Worm (Caenorhabditis elegans): ENCODE results near the gene srt-4.
"Not testable (repeated sequence)": the region's sequence is repeated elsewhere in the genome, so short reads cannot be mapped to it uniquely, and the experiment has no call there.

The srt-4 gene

DNA sequence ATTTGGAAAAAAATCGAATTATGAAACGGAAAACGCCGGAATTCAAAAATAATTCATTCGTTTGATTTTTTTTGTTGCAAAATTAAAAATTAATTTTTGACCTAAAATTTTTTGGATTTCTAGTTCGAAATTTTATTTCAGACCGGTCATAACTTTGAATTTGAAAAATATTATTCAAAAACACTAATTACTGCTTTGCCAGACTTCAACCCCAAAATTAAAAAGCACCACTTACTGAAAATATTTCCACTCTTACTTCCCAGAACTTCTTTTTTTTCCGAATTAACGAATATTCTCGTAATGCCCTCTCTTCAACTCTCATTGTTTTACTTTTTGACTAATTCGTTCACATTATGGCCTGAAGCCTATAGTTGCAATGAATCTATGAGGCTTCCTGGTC, at the start of gene srt-4:
TSS of gene srt-4 (plus strand) at position 301 of the 400 bp plus-strand sequence.
- TF ChIP-seq hmbx-1 (tag; optimal IDR thresholded peaks at IDR 0.05) (no peak), ceh-36 (tag; optimal IDR thresholded peaks at IDR 0.05) (no peak), hnd-1 (tag; optimal IDR thresholded peaks at IDR 0.05) (no peak), tbx-11 (GFP tag; IDR thresholded peaks at IDR 0.05) (no peak), aly-1 (tag; optimal IDR thresholded peaks at IDR 0.05) (no peak), sea-1 (GFP tag; conservative IDR thresholded peaks at IDR 0.05) (no peak), ets-7 (tag; optimal IDR thresholded peaks at IDR 0.05) (no peak), pes-1 (GFP tag; IDR thresholded peaks at IDR 0.05) (no peak), hmg-4 (GFP tag; optimal IDR thresholded peaks at IDR 0.05) (no peak), B0310.2 (tag; optimal IDR thresholded peaks at IDR 0.05) (no peak), scrt-1 (GFP tag; IDR thresholded peaks at IDR 0.05) (no peak), tra-4 (tag; optimal IDR thresholded peaks at IDR 0.05) (no peak)

ce11 chrV:2536309-2536708, 41.4 kb upstream of the srt-4 start, which contains the start of gene Y45G12C.10:
Gene Y45G12C.10 (minus strand): TSS chrV:2536409.
- TF ChIP-seq ceh-36, aly-1, F13C5.2 (tag; optimal IDR thresholded peaks at IDR 0.05): not testable (repeated sequence)

- not testable (repeated sequence) for TF ChIP-seq pes-1 (GFP tag; IDR thresholded peaks at IDR 0.05); hnd-1 (tag; optimal IDR thresholded peaks at IDR 0.05); ceh-36 (tag; optimal IDR thresholded peaks at IDR 0.05)
Observed at ce11 chrV:2561390-2561789, 16.3 kb upstream of the srt-4 start, which contains the start of gene gst-10. Gene gst-10 (plus strand): TSS chrV:2561690.

DNA sequence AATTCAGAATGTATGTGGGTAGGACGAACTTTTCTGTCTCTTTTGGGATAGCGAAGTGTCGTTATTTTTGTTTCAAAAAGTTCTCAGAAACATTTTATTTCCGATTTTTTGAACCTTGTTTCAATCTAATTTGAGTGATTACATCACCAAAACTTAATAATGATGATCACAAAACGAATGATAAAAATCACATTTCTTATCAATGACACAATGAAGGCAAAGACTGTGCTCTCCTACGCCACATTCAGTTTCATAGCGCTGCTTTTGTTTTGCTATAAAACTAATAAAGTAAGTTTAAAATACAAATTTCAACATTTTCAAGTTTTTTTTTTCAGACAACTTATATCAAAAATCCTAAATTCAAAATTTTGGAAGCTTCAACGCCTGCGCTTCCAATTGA, 12.2 kb upstream of the srt-4 start, which contains the start of gene Y45G12C.1:
TSS of gene Y45G12C.1 (plus strand) at position 159 of the 400 bp plus-strand sequence.
- TF ChIP-seq hmg-4 (GFP tag; optimal IDR thresholded peaks at IDR 0.05) = no peak
- TF ChIP-seq sea-1 (GFP tag; conservative IDR thresholded peaks at IDR 0.05) = no peak
- TF ChIP-seq ama-1 (optimal IDR thresholded peaks at IDR 0.05) = no peak
- no peak for TF ChIP-seq scrt-1 (GFP tag; IDR thresholded peaks at IDR 0.05)
- TF ChIP-seq B0310.2 (tag; optimal IDR thresholded peaks at IDR 0.05) = no peak
- TF ChIP-seq tbx-37 (GFP tag; conservative IDR thresholded peaks at IDR 0.05) = no peak
- TF ChIP-seq ceh-13 (GFP tag; optimal IDR thresholded peaks at IDR 0.05) = no peak
- TF ChIP-seq aly-1 (tag; optimal IDR thresholded peaks at IDR 0.05) = no peak
- no peak for TF ChIP-seq hmbx-1 (tag; optimal IDR thresholded peaks at IDR 0.05)
- no peak for TF ChIP-seq ets-7 (tag; optimal IDR thresholded peaks at IDR 0.05)
- no peak for TF ChIP-seq flt-1 (GFP tag; IDR thresholded peaks at IDR 0.05)
- TF ChIP-seq ceh-36 (tag; optimal IDR thresholded peaks at IDR 0.05) = no peak
- no peak for TF ChIP-seq tbx-11 (GFP tag; IDR thresholded peaks at IDR 0.05)

DNA sequence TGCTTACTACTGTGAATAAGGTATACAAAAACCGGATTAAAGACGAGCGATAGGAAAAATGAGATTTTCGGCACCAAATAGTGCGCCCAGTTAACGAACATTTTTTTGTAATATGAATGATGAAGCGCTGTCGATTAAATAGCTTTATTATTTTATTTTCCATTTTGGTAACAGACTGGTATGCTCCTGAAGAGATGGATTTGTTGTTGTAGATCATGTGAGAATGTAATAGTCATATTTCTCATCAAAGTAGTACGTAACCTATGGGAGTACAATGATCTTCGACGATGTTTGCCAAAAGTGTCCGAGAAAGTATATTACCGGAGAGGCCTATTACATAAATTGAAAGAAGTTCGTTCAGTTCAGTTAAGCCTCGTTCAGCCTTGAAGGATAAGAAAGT, 7.1 kb upstream of the srt-4 start, which contains the start of gene srj-19:
TSS of gene srj-19 (minus strand) at position 101 of the 400 bp plus-strand sequence.
- TF ChIP-seq F13C5.2 (tag; optimal IDR thresholded peaks at IDR 0.05) = no peak
- no peak for TF ChIP-seq ets-7 (tag; optimal IDR thresholded peaks at IDR 0.05)
- TF ChIP-seq ama-1 (optimal IDR thresholded peaks at IDR 0.05) = no peak
- no peak for TF ChIP-seq tbx-11 (GFP tag; IDR thresholded peaks at IDR 0.05)
- no peak for TF ChIP-seq pes-1 (GFP tag; IDR thresholded peaks at IDR 0.05)
- no peak for TF ChIP-seq tra-4 (tag; optimal IDR thresholded peaks at IDR 0.05)
- no peak for TF ChIP-seq flt-1 (GFP tag; IDR thresholded peaks at IDR 0.05)
- TF ChIP-seq B0310.2 (tag; optimal IDR thresholded peaks at IDR 0.05) = no peak
- TF ChIP-seq hmbx-1 (tag; optimal IDR thresholded peaks at IDR 0.05) = no peak

ce11 chrV:2573108-2573507, 4.6 kb upstream of the srt-4 start, which contains the start of gene srj-20:
Gene srj-20 (minus strand): TSS chrV:2573208.
- TF ChIP-seq tbx-37 (GFP tag; conservative IDR thresholded peaks at IDR 0.05) (no peak), tra-4 (tag; optimal IDR thresholded peaks at IDR 0.05) (no peak), ama-1 (optimal IDR thresholded peaks at IDR 0.05) (no peak), F13C5.2 (tag; optimal IDR thresholded peaks at IDR 0.05) (no peak), scrt-1 (GFP tag; IDR thresholded peaks at IDR 0.05) (no peak), ets-7 (tag; optimal IDR thresholded peaks at IDR 0.05) (no peak), aly-1 (tag; optimal IDR thresholded peaks at IDR 0.05) (no peak), hnd-1 (tag; optimal IDR thresholded peaks at IDR 0.05) (no peak), ceh-36 (tag; optimal IDR thresholded peaks at IDR 0.05) (no peak), B0310.2 (tag; optimal IDR thresholded peaks at IDR 0.05) (no peak), hmg-4 (GFP tag; optimal IDR thresholded peaks at IDR 0.05) (no peak), sea-1 (GFP tag; conservative IDR thresholded peaks at IDR 0.05) (no peak)

DNA sequence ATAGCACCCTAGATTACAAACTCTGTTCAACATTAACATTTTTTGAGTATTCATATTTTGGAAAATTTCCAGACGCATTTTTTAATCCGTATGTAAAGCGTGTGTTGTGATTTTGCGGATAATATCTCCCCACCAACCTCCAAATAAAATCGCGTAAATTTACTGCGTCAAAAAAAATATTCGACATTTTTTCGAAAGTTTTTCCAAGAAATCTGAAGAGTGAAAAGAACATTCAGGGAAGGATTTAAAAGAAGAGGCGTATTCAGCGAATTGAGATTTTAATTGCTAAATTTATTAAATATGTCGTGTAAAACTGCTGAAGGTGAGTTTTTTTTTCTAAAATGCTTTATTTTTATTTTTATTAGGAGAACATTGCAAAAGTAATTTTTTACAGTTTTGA, 3.8 kb upstream of the srt-4 start, which contains the start of gene nhr-290:
TSS of gene nhr-290 (plus strand) at position 301 of the 400 bp plus-strand sequence.
- no peak for TF ChIP-seq flt-1 (GFP tag; IDR thresholded peaks at IDR 0.05)

- no peak for TF ChIP-seq B0310.2 (tag; optimal IDR thresholded peaks at IDR 0.05)
- no peak for TF ChIP-seq scrt-1 (GFP tag; IDR thresholded peaks at IDR 0.05)
- no peak for TF ChIP-seq pes-1 (GFP tag; IDR thresholded peaks at IDR 0.05)
- no peak for TF ChIP-seq ceh-13 (GFP tag; optimal IDR thresholded peaks at IDR 0.05)
Observed at ce11 chrV:2575716-2576115, 2.0 kb upstream of the srt-4 start.

DNA sequence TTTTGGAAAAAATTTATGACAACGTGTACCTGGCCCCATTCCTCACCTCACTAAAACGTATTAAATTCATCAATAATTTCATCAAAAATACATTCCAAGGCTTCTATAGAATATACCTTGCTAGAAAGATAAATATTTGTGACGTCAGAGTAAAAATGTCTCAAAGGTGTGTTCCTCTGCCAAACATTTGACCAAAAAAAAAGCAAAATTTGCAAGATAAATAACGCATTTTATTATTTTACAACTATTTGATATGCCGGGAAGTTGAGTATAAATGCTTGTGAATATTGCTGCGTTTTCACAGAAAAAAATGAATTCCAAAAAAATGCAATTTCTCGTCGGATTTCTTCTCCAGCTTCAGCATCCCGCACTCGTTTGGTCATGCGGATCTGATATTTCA, 2.9 kb downstream of the srt-4 start, which contains the start of gene C29G2.3:
TSS of gene C29G2.3 (plus strand) at position 301 of the 400 bp plus-strand sequence.
- TF ChIP-seq hmbx-1 (tag; optimal IDR thresholded peaks at IDR 0.05) = no peak
- TF ChIP-seq scrt-1 (GFP tag; IDR thresholded peaks at IDR 0.05) = no peak
- no peak for TF ChIP-seq ama-1 (optimal IDR thresholded peaks at IDR 0.05)
- no peak for TF ChIP-seq flt-1 (GFP tag; IDR thresholded peaks at IDR 0.05)
- TF ChIP-seq tra-4 (tag; optimal IDR thresholded peaks at IDR 0.05) = no peak

Measured in whole organism, early embryonic.